Worm (Caenorhabditis elegans) whole organism, young adult: ENCODE results near the gene dgk-3.
A peak's percentile ranks its signal among the peaks of the same experiment; 100 is the strongest.

Experiments
- B0035.1 ChIP-seq: sonication (generic microtip); optimal IDR thresholded peaks from 2 replicates; lab custom pipeline; 2016; ENCODE audit warnings: missing genetic modification characterization, mild to moderate bottlenecking, missing compliant biosample characterization, missing genotype, missing genetic modification reagents
- B0261.1 ChIP-seq: sonication (generic microtip); optimal IDR thresholded peaks from 2 replicates; lab custom pipeline; 2016; ENCODE audit warnings: mild to moderate bottlenecking, missing genetic modification characterization, moderate library complexity, missing compliant biosample characterization
- C06A6.2 ChIP-seq: fragments of 200-800 bp; sonication (Bioruptor generic); conservative IDR thresholded peaks from 2 replicates; pipeline ENCODE4 v1.3.6; 2022; ENCODE audit warnings: missing genetic modification characterization, missing compliant biosample characterization
- D2030.7 ChIP-seq: fragments of 200-800 bp; sonication (Bioruptor generic); IDR thresholded peaks from 2 replicates; pipeline ENCODE4 v1.3.6; 2022; ENCODE audit warnings: missing genetic modification reagents, missing genetic modification characterization, missing compliant biosample characterization
- F10E7.11 ChIP-seq: sonication (generic microtip); optimal IDR thresholded peaks from 2 replicates; lab custom pipeline; 2017; ENCODE audit warnings: mild to moderate bottlenecking, missing genetic modification characterization, moderate library complexity, missing compliant biosample characterization
- F33H1.4 ChIP-seq: fragments of 200-800 bp; sonication (Bioruptor generic); IDR thresholded peaks from 2 replicates; pipeline ENCODE4 v1.3.6; 2022; ENCODE audit warnings: missing genetic modification reagents, missing genetic modification characterization, missing compliant biosample characterization
- F49E8.2 ChIP-seq: sonication (generic microtip); optimal IDR thresholded peaks from 3 replicates; lab custom pipeline; 2017; ENCODE audit warnings: missing genetic modification characterization, mild to moderate bottlenecking, missing compliant biosample characterization, antibody characterized with exemption, moderate library complexity; ENCODE audit not compliant: insufficient read depth
- F55B11.4 ChIP-seq: sonication (generic microtip); optimal IDR thresholded peaks from 2 replicates; lab custom pipeline; 2016; ENCODE audit warnings: missing compliant biosample characterization, missing genetic modification characterization, borderline replicate concordance; ENCODE audit not compliant: insufficient read depth
- K12H6.12 ChIP-seq: fragments of 200-800 bp; sonication (Bioruptor generic); optimal IDR thresholded peaks from 2 replicates; lab custom pipeline; 2018; ENCODE audit warnings: mild to moderate bottlenecking, missing genetic modification characterization, missing compliant biosample characterization
- Y79H2A.3 ChIP-seq: fragments of 200-800 bp; sonication (Bioruptor generic); conservative IDR thresholded peaks from 2 replicates; pipeline ENCODE4 v1.3.6; 2022; ENCODE audit warnings: missing genetic modification reagents, missing genetic modification characterization, missing compliant biosample characterization
- Y95B8A.8 ChIP-seq: fragments of 200-800 bp; sonication (Bioruptor generic); IDR thresholded peaks from 2 replicates; pipeline ENCODE4 v1.3.6; 2022; ENCODE audit warnings: missing genetic modification reagents, missing genetic modification characterization, missing compliant biosample characterization
- ZK185.1 ChIP-seq: sonication (generic microtip); optimal IDR thresholded peaks from 2 replicates; lab custom pipeline; 2016; ENCODE audit warnings: mild to moderate bottlenecking, missing genetic modification characterization, missing compliant biosample characterization; ENCODE audit not compliant: poor library complexity, severe bottlenecking
- aptf-3 ChIP-seq: fragments of 200-800 bp; sonication (Bioruptor generic); IDR thresholded peaks from 2 replicates; pipeline ENCODE4 v1.3.6; 2022; ENCODE audit warnings: missing genetic modification characterization, missing compliant biosample characterization
- atf-7 ChIP-seq: sonication (generic microtip); optimal IDR thresholded peaks from 2 replicates; lab custom pipeline; 2017; ENCODE audit warnings: mild to moderate bottlenecking, missing genetic modification characterization, missing compliant biosample characterization
- athp-1 ChIP-seq: sonication (generic microtip); optimal IDR thresholded peaks from 2 replicates; lab custom pipeline; 2017; ENCODE audit warnings: mild to moderate bottlenecking, missing genetic modification characterization, missing compliant biosample characterization
- attf-5 ChIP-seq: fragments of 200-800 bp; sonication (Bioruptor generic); optimal IDR thresholded peaks from 2 replicates; lab custom pipeline; 2018; ENCODE audit warnings: mild to moderate bottlenecking, missing genetic modification characterization, missing compliant biosample characterization
- attf-6 ChIP-seq: fragments of 200-800 bp; sonication (Bioruptor generic); IDR thresholded peaks from 2 replicates; pipeline ENCODE4 v1.3.6; 2022; ENCODE audit warnings: missing genetic modification reagents, missing genetic modification characterization, missing compliant biosample characterization
- ccch-3 ChIP-seq: fragments of 200-800 bp; sonication (Bioruptor generic); optimal IDR thresholded peaks from 2 replicates; lab custom pipeline; 2018; ENCODE audit warnings: mild to moderate bottlenecking, missing genetic modification characterization, missing compliant biosample characterization
- ceh-40 ChIP-seq: fragments of 200-800 bp; sonication (Bioruptor generic); IDR thresholded peaks from 2 replicates; pipeline ENCODE4 v1.3.6; 2022; ENCODE audit warnings: missing genetic modification characterization, missing compliant biosample characterization
- ceh-58 ChIP-seq: fragments of 200-800 bp; sonication (Bioruptor generic); IDR thresholded peaks from 2 replicates; pipeline ENCODE4 v1.3.6; 2022; ENCODE audit warnings: missing genetic modification characterization, missing compliant biosample characterization
- ceh-91 ChIP-seq: fragments of 200-800 bp; sonication (Bioruptor generic); IDR thresholded peaks from 2 replicates; pipeline ENCODE4 v1.3.6; 2022; ENCODE audit warnings: missing genetic modification reagents, missing genetic modification characterization, missing compliant biosample characterization
- chd-7 ChIP-seq: sonication (generic microtip); optimal IDR thresholded peaks from 2 replicates; lab custom pipeline; 2016; ENCODE audit warnings: mild to moderate bottlenecking, missing genetic modification characterization, moderate library complexity, missing compliant biosample characterization
- dpff-1 ChIP-seq: sonication (generic microtip); optimal IDR thresholded peaks from 2 replicates; lab custom pipeline; 2017; ENCODE audit warnings: mild to moderate bottlenecking, missing genetic modification characterization, missing compliant biosample characterization
- egl-44 ChIP-seq: fragments of 200-800 bp; sonication (Bioruptor generic); IDR thresholded peaks from 2 replicates; pipeline ENCODE4 v1.3.6; 2022; ENCODE audit warnings: missing genetic modification reagents, missing genetic modification characterization, missing compliant biosample characterization
- ekl-4 ChIP-seq: fragments of 200-800 bp; sonication (Bioruptor generic); IDR thresholded peaks from 2 replicates; pipeline ENCODE4 v1.3.6; 2022; ENCODE audit warnings: missing genetic modification reagents, missing genetic modification characterization, missing compliant biosample characterization
- let-526 ChIP-seq: fragments of 200-800 bp; sonication (Bioruptor generic); IDR thresholded peaks from 2 replicates; pipeline ENCODE4 v1.3.6; 2022; ENCODE audit warnings: missing genetic modification reagents, missing genetic modification characterization, missing compliant biosample characterization
- lin-26 ChIP-seq: fragments of 200-800 bp; sonication (Bioruptor generic); IDR thresholded peaks from 2 replicates; pipeline ENCODE4 v1.3.6; 2022; ENCODE audit warnings: missing genetic modification reagents, missing genetic modification characterization, missing compliant biosample characterization
- lin-54 ChIP-seq: fragments of 200-800 bp; sonication (Bioruptor generic); optimal IDR thresholded peaks from 2 replicates; lab custom pipeline; 2018; ENCODE audit warnings: mild to moderate bottlenecking, missing genetic modification characterization, missing compliant biosample characterization
- lsy-27 ChIP-seq: sonication (generic microtip); optimal IDR thresholded peaks from 2 replicates; lab custom pipeline; 2017; ENCODE audit warnings: missing genetic modification characterization, mild to moderate bottlenecking, missing compliant biosample characterization, antibody characterized with exemption, missing genotype, borderline replicate concordance; ENCODE audit not compliant: insufficient read depth
- madf-3 ChIP-seq: fragments of 200-800 bp; sonication (Bioruptor generic); IDR thresholded peaks from 2 replicates; pipeline ENCODE4 v1.3.6; 2022; ENCODE audit warnings: missing genetic modification reagents, missing genetic modification characterization, missing compliant biosample characterization
- mxl-1 ChIP-seq: sonication (generic microtip); optimal IDR thresholded peaks from 2 replicates; lab custom pipeline; 2016; ENCODE audit warnings: missing genetic modification characterization, missing compliant biosample characterization
- nfyb-1 ChIP-seq: fragments of 200-800 bp; sonication (Bioruptor generic); IDR thresholded peaks from 2 replicates; pipeline ENCODE4 v1.3.6; 2022; ENCODE audit warnings: missing genetic modification reagents, missing genetic modification characterization, missing compliant biosample characterization
- nhr-80 ChIP-seq: sonication (generic microtip); optimal IDR thresholded peaks from 2 replicates; lab custom pipeline; 2016; ENCODE audit warnings: missing genetic modification characterization, missing compliant biosample characterization
- pbrm-1 ChIP-seq: fragments of 200-800 bp; sonication (Bioruptor generic); IDR thresholded peaks from 2 replicates; pipeline ENCODE4 v1.3.6; 2022; ENCODE audit warnings: missing genetic modification reagents, missing genetic modification characterization, missing compliant biosample characterization
- snpc-3.4 ChIP-seq: sonication (generic microtip); optimal IDR thresholded peaks from 2 replicates; lab custom pipeline; 2017; ENCODE audit warnings: missing genetic modification characterization, mild to moderate bottlenecking, missing compliant biosample characterization, antibody characterized with exemption, moderate library complexity, missing genotype, missing genetic modification reagents
- snpc-4 ChIP-seq, 5 experiments: fragments of 150-350 bp in 1 of 5; sonication (generic microtip) in 4 of 5; optimal IDR thresholded peaks; 2 replicates each; lab custom pipeline; 2014 to 2018; ENCODE audit warnings: missing genetic modification characterization in 5 of 5, missing biosample characterization in 3 of 5, antibody characterized with exemption in 2 of 5, mild to moderate bottlenecking in 2 of 5, missing compliant biosample characterization in 2 of 5, missing genotype in 2 of 5, moderate library complexity in 2 of 5, missing genetic modification reagents in 1 of 5
- somi-1 ChIP-seq: fragments of 200-800 bp; sonication (Bioruptor generic); optimal IDR thresholded peaks from 2 replicates; lab custom pipeline; 2018; ENCODE audit warnings: mild to moderate bottlenecking, missing genetic modification characterization, missing compliant biosample characterization
- tbp1 ChIP-seq: fragments of 200-800 bp; sonication (Bioruptor generic); optimal IDR thresholded peaks from 2 replicates; lab custom pipeline; 2018; ENCODE audit warnings: mild to moderate bottlenecking, missing genetic modification characterization, missing compliant biosample characterization
- unc-62 ChIP-seq: fragments of 150-350 bp; optimal IDR thresholded peaks from 2 replicates; lab custom pipeline; 2014; ENCODE audit warnings: missing biosample characterization, missing genetic modification reagents, missing genetic modification characterization
- zfh-2 ChIP-seq: fragments of 200-800 bp; sonication (Bioruptor generic); conservative IDR thresholded peaks from 2 replicates; pipeline ENCODE4 v1.3.6; 2022; ENCODE audit warnings: missing genetic modification reagents, missing genetic modification characterization, missing compliant biosample characterization
- zim-3 ChIP-seq: sonication (generic microtip); optimal IDR thresholded peaks from 2 replicates; lab custom pipeline; 2017; ENCODE audit warnings: mild to moderate bottlenecking, missing genetic modification characterization, moderate library complexity, missing compliant biosample characterization
- ztf-26 ChIP-seq: sonication (generic microtip); optimal IDR thresholded peaks from 2 replicates; lab custom pipeline; 2017; ENCODE audit warnings: missing genetic modification characterization, missing compliant biosample characterization
- ztf-3 ChIP-seq: fragments of 200-800 bp; sonication (Bioruptor generic); optimal IDR thresholded peaks from 2 replicates; lab custom pipeline; 2018; ENCODE audit warnings: mild to moderate bottlenecking, missing genetic modification characterization, missing compliant biosample characterization

dgk-3 gene

DNA sequence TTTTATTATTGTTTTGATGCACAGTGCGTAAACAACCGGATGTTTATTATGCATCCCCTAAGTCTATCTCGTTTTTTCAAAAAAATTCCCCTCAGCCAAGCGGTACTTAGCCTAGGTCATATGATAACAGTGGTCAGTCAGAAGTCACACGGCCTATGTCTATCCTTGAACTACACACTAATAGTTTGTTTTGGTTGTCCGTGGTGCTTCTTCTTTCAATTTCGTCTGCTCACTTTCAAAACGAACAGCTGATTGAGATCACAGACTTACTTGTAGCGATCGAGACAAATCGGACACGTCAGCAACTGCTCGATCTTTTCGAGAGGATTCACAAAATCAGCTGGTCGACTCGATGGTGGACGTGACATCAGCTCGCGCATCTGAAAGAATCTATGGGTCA is 9.9 kb upstream of the dgk-3 start:
- TF ChIP-seq ceh-40 (GFP tag; lab: Robert Waterston, UW) = no peak
- TF ChIP-seq aptf-3 (GFP tag; lab: Robert Waterston, UW) = no peak
- no peak for TF ChIP-seq ztf-26 (tag; lab: Kevin White, UChicago)
- TF ChIP-seq B0035.1 (tag; lab: Kevin White, UChicago) = no peak
- TF ChIP-seq snpc-3.4 = no peak
- no peak for TF ChIP-seq F49E8.2 (tag; lab: Kevin White, UChicago)
- peak; percentile 35 for TF ChIP-seq somi-1 (GFP tag; lab: Kevin White, UChicago)
- TF ChIP-seq pbrm-1 = no peak

DNA sequence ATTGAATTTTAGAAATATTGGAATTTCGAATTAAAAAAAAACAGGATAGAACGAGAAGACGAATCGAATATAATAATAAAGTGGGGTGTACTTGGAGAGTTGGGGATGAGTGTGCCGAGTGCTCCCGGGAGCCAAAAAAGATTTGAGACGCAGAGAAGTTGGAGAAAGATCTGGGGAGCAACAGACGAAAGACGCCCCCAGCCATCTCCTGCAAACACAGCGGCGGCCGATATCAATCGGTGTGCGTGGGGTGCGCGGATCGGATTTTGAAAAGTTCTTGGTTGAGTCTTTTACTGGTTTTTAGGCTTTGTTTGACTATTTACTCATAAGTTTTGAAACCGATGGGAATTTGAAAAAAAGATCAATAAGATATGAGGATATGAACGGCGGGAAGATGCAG is 9.1 kb upstream of the dgk-3 start, which contains the start of gene nhl-1:
TSS of gene nhl-1 (minus strand) at position 101 of the 400 bp plus-strand sequence.
- TF ChIP-seq ZK185.1 (tag; lab: Kevin White, UChicago) (no peak), mxl-1 (tag; lab: Kevin White, UChicago) (no peak), zfh-2 (no peak), ccch-3 (no peak), tbp1 (no peak), Y79H2A.3 (no peak), atf-7 (tag; lab: Kevin White, UChicago) (no peak), B0261.1 (tag; lab: Kevin White, UChicago) (no peak), unc-62 (GFP tag; lab: Kevin White, UChicago) (no peak), ztf-3 (GFP tag; lab: Kevin White, UChicago) (no peak), K12H6.12 (no peak), F10E7.11 (tag; lab: Kevin White, UChicago) (no peak), nhr-80 (tag; lab: Kevin White, UChicago) (no peak), ceh-58 (GFP tag; lab: Robert Waterston, UW) (no peak), egl-44 (GFP tag; lab: Robert Waterston, UW) (no peak), D2030.7 (GFP tag; lab: Robert Waterston, UW) (no peak), F55B11.4 (tag; lab: Kevin White, UChicago) (no peak), F49E8.2 (tag; lab: Kevin White, UChicago) (no peak), dpff-1 (tag; lab: Kevin White, UChicago) (no peak), snpc-3.4 (no peak)

DNA sequence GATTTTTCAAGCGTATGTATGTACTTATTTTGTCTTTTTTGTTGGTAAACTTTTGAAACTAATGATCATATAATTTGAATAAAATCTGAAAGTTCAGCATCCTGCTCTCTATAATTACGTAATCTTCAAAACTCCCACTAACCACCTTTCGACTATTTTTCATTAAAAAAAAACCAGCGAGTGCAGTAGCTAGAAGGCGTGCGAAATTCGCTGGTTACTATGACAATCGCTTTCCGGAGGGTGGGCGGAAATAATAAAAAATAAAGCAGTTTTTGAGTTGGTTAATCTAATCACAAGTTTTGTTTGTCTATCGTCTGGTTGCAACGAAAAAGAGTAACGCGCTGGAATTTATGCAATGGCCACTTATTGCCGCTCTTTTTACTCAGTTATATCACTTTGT is 8.1 kb upstream of the dgk-3 start, which contains the start of gene irld-34:
TSS of gene irld-34 (plus strand) at position 301 of the 400 bp plus-strand sequence.
- no peak for TF ChIP-seq nhr-80 (tag; lab: Kevin White, UChicago)
- no peak for TF ChIP-seq ceh-58 (GFP tag; lab: Robert Waterston, UW)
- no peak for TF ChIP-seq Y95B8A.8 (GFP tag; lab: Robert Waterston, UW)
- TF ChIP-seq F55B11.4 (tag; lab: Kevin White, UChicago) = no peak
- no peak for TF ChIP-seq lsy-27 (tag; lab: Kevin White, UChicago)
- no peak for TF ChIP-seq madf-3 (GFP tag; lab: Robert Waterston, UW)
- TF ChIP-seq dpff-1 (tag; lab: Kevin White, UChicago) = no peak
- no peak for TF ChIP-seq attf-5 (GFP tag; lab: Kevin White, UChicago)
- no peak for TF ChIP-seq ekl-4
- no peak for TF ChIP-seq zfh-2
- TF ChIP-seq athp-1 (tag; lab: Kevin White, UChicago) = no peak
- TF ChIP-seq zim-3 = no peak
- no peak for TF ChIP-seq lin-26

DNA sequence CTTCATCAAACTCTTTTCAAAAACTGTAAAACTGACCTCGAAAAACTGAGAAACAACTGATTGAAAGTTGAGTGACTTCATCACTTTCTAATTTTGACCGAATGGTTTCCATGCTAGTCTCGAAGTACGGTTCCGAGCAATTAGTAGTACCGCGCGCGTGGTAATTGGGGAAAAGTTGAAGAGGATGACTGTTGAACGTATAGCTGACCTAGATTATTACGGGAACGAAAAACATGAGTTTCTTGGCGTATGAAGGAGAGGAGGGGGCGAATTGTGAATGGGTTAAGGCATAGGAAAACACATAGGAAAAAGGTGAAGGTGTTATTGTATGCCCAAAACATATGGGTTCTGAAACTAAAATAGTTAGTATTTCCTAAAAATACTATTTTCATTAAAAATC is 1.3 kb upstream of the dgk-3 start, which contains the start of gene ptr-9:
TSS of gene ptr-9 (minus strand) at position 101 of the 400 bp plus-strand sequence.
- TF ChIP-seq C06A6.2 (GFP tag; lab: Robert Waterston, UW) (no peak), athp-1 (tag; lab: Kevin White, UChicago) (no peak), dpff-1 (tag; lab: Kevin White, UChicago) (no peak), attf-6 (GFP tag; lab: Robert Waterston, UW) (no peak), ceh-91 (GFP tag; lab: Robert Waterston, UW) (no peak), let-526 (no peak), chd-7 (tag; lab: Kevin White, UChicago) (no peak), B0261.1 (tag; lab: Kevin White, UChicago) (no peak), snpc-4 (GFP tag; optimal IDR thresholded peaks at IDR 0.05; lab: Kevin White, UChicago) (no peak), snpc-4 (tag; optimal IDR thresholded peaks at IDR 0.05; lab: Kevin White, UChicago) (no peak), F33H1.4 (no peak), lin-54 (no peak), madf-3 (GFP tag; lab: Robert Waterston, UW) (no peak), attf-5 (GFP tag; lab: Kevin White, UChicago) (no peak), nfyb-1 (GFP tag; lab: Robert Waterston, UW) (no peak), egl-44 (GFP tag; lab: Robert Waterston, UW) (no peak)
